Fruit fly (Drosophila melanogaster) whole organism, prepupa: Measurements from ENCODE around the gene Nup98-96.

Experiments
- Blimp-1 ChIP-seq: fragments of 200-800 bp; sonication (Bioruptor generic); optimal IDR thresholded peaks from 3 replicates; lab custom pipeline; 2017; ENCODE audit warnings: missing biosample characterization, missing genetic modification characterization, mild to moderate bottlenecking, moderate library complexity, missing genetic modification reagents
- CG10631 ChIP-seq: fragments of 200-800 bp; sonication (Bioruptor generic); optimal IDR thresholded peaks from 2 replicates; lab custom pipeline; 2016; ENCODE audit warnings: missing biosample characterization, missing genetic modification characterization
- CG10669 ChIP-seq: fragments of 200-800 bp; sonication (Bioruptor generic); optimal IDR thresholded peaks from 3 replicates; lab custom pipeline; 2018; ENCODE audit warnings: missing biosample characterization, mild to moderate bottlenecking, missing genetic modification characterization, moderate library complexity
- CG11294 ChIP-seq: fragments of 200-800 bp; sonication (Bioruptor generic); IDR thresholded peaks from 2 replicates; pipeline ENCODE4 v1.3.6; 2022; ENCODE audit warnings: missing biosample characterization, missing genetic modification characterization
- CG11762 ChIP-seq: fragments of 200-800 bp; sonication (Bioruptor generic); optimal IDR thresholded peaks from 3 replicates; lab custom pipeline; 2016; ENCODE audit warnings: missing biosample characterization, missing genetic modification characterization; ENCODE audit not compliant: insufficient read depth
- CG15336 ChIP-seq: fragments of 200-800 bp; sonication (Bioruptor generic); IDR thresholded peaks from 2 replicates; pipeline ENCODE4 v1.3.6; 2022; ENCODE audit warnings: missing biosample characterization, missing genetic modification characterization
- CG1621 ChIP-seq: fragments of 200-800 bp; sonication (Bioruptor generic); optimal IDR thresholded peaks from 3 replicates; lab custom pipeline; 2018; ENCODE audit warnings: missing biosample characterization, mild to moderate bottlenecking, missing genetic modification characterization
- CG31627 ChIP-seq: fragments of 200-800 bp; sonication (Bioruptor generic); optimal IDR thresholded peaks from 3 replicates; lab custom pipeline; 2016; ENCODE audit warnings: missing biosample characterization, missing genetic modification characterization
- CG32006 ChIP-seq: fragments of 200-800 bp; sonication (Bioruptor generic); optimal IDR thresholded peaks from 3 replicates; lab custom pipeline; 2017; ENCODE audit warnings: missing biosample characterization, mild to moderate bottlenecking, missing genetic modification characterization
- CG34406 ChIP-seq: fragments of 200-800 bp; sonication (Bioruptor generic); optimal IDR thresholded peaks from 3 replicates; lab custom pipeline; 2016; ENCODE audit warnings: missing biosample characterization, missing genetic modification characterization
- CG3919 ChIP-seq: fragments of 200-800 bp; sonication (Bioruptor generic); optimal IDR thresholded peaks from 3 replicates; lab custom pipeline; 2016; ENCODE audit warnings: missing biosample characterization, missing genetic modification characterization
- CG4318 ChIP-seq: fragments of 200-800 bp; sonication (Bioruptor generic); optimal IDR thresholded peaks from 3 replicates; lab custom pipeline; 2017; ENCODE audit warnings: missing biosample characterization, mild to moderate bottlenecking, missing genetic modification characterization
- CG6163 ChIP-seq: fragments of 200-800 bp; sonication (Bioruptor generic); IDR thresholded peaks from 3 replicates; pipeline ENCODE4 v1.3.6; 2022; ENCODE audit warnings: missing biosample characterization, missing genetic modification characterization
- CG6276 ChIP-seq: fragments of 200-800 bp; sonication (Bioruptor generic); optimal IDR thresholded peaks from 2 replicates; lab custom pipeline; 2017; ENCODE audit warnings: missing biosample characterization, mild to moderate bottlenecking, missing genetic modification characterization
- CG6792 ChIP-seq: fragments of 200-800 bp; sonication (Bioruptor generic); optimal IDR thresholded peaks from 3 replicates; lab custom pipeline; 2016; ENCODE audit warnings: missing biosample characterization, missing genetic modification characterization
- CG6854 ChIP-seq: fragments of 200-800 bp; sonication (Bioruptor generic); optimal IDR thresholded peaks from 2 replicates; lab custom pipeline; 2017; ENCODE audit warnings: missing biosample characterization, mild to moderate bottlenecking, missing genetic modification characterization
- CG7368 ChIP-seq: fragments of 200-800 bp; sonication (Bioruptor generic); optimal IDR thresholded peaks from 3 replicates; lab custom pipeline; 2016; ENCODE audit warnings: missing biosample characterization, missing genetic modification characterization
- CG8119 ChIP-seq: fragments of 200-800 bp; sonication (Bioruptor generic); IDR thresholded peaks from 3 replicates; pipeline ENCODE4 v1.3.6; 2022; ENCODE audit warnings: missing biosample characterization, missing genetic modification characterization
- CG8319 ChIP-seq: fragments of 200-800 bp; sonication (Bioruptor generic); optimal IDR thresholded peaks from 3 replicates; lab custom pipeline; 2016; ENCODE audit warnings: missing biosample characterization, missing genetic modification characterization
- CG8632 ChIP-seq: fragments of 200-800 bp; sonication (Bioruptor generic); optimal IDR thresholded peaks from 3 replicates; lab custom pipeline; 2016; ENCODE audit warnings: missing biosample characterization, missing genetic modification characterization
- CG9139 ChIP-seq: fragments of 200-800 bp; sonication (Bioruptor generic); optimal IDR thresholded peaks from 3 replicates; lab custom pipeline; 2017; ENCODE audit warnings: missing biosample characterization, mild to moderate bottlenecking, missing genetic modification characterization
- Eip75B ChIP-seq: fragments of 200-800 bp; sonication (Bioruptor generic); optimal IDR thresholded peaks from 3 replicates; lab custom pipeline; 2016; ENCODE audit warnings: missing biosample characterization, missing genetic modification characterization
- Eip78C ChIP-seq: fragments of 200-800 bp; sonication (Bioruptor generic); peaks from one replicate; lab custom pipeline; 2016; ENCODE audit warnings: missing biosample characterization, missing genetic modification characterization
- Eip93F ChIP-seq: fragments of 200-800 bp; sonication (Bioruptor generic); optimal IDR thresholded peaks from 2 replicates; lab custom pipeline; 2016; ENCODE audit warnings: missing biosample characterization, mild to moderate bottlenecking, missing genetic modification characterization
- Ets21C ChIP-seq: fragments of 200-800 bp; sonication (Bioruptor generic); optimal IDR thresholded peaks from 3 replicates; lab custom pipeline; 2016; ENCODE audit warnings: missing biosample characterization, missing genetic modification characterization
- Ets96B ChIP-seq: fragments of 200-800 bp; optimal IDR thresholded peaks from 2 replicates; lab custom pipeline; 2019; ENCODE audit warnings: missing biosample characterization, mild to moderate bottlenecking, missing genetic modification characterization, moderate library complexity
- Hr38 ChIP-seq: sonication (Bioruptor generic); optimal IDR thresholded peaks from 2 replicates; lab custom pipeline; 2016; ENCODE audit warnings: missing biosample characterization, missing genetic modification characterization
- Hr39 ChIP-seq: fragments of 200-800 bp; sonication (Bioruptor generic); optimal IDR thresholded peaks from 2 replicates; lab custom pipeline; 2016; ENCODE audit warnings: missing biosample characterization, missing genetic modification characterization
- Hr4 ChIP-seq: fragments of 200-800 bp; sonication (Bioruptor generic); optimal IDR thresholded peaks from 3 replicates; lab custom pipeline; 2016; ENCODE audit warnings: missing biosample characterization, missing genetic modification characterization
- Lpt ChIP-seq: fragments of 200-800 bp; sonication (Bioruptor generic); optimal IDR thresholded peaks from 3 replicates; lab custom pipeline; 2016; ENCODE audit warnings: missing biosample characterization, missing genetic modification characterization
- Met ChIP-seq: fragments of 200-800 bp; sonication (Bioruptor generic); optimal IDR thresholded peaks from 3 replicates; lab custom pipeline; 2016; ENCODE audit warnings: missing biosample characterization, missing genetic modification characterization
- OdsH ChIP-seq: fragments of 200-800 bp; sonication (Bioruptor generic); optimal IDR thresholded peaks from 3 replicates; lab custom pipeline; 2016; ENCODE audit warnings: missing biosample characterization, missing genetic modification characterization
- Smox ChIP-seq: fragments of 200-800 bp; sonication (Bioruptor generic); optimal IDR thresholded peaks from 3 replicates; lab custom pipeline; 2016; ENCODE audit warnings: missing biosample characterization, missing genetic modification characterization
- Sox102F ChIP-seq: fragments of 200-800 bp; sonication (Bioruptor generic); optimal IDR thresholded peaks from 2 replicates; lab custom pipeline; 2016; ENCODE audit warnings: missing biosample characterization, mild to moderate bottlenecking, missing genetic modification characterization
- Sox14 ChIP-seq: fragments of 200-800 bp; sonication (Bioruptor generic); optimal IDR thresholded peaks from 3 replicates; lab custom pipeline; 2016; ENCODE audit warnings: missing biosample characterization, missing genetic modification characterization
- Sox15 ChIP-seq: fragments of 200-800 bp; sonication (Bioruptor generic); optimal IDR thresholded peaks from 3 replicates; lab custom pipeline; 2016; ENCODE audit warnings: missing biosample characterization, missing genetic modification characterization
- achi ChIP-seq: fragments of 200-800 bp; sonication (Bioruptor generic); optimal IDR thresholded peaks from 3 replicates; lab custom pipeline; 2016; ENCODE audit warnings: missing biosample characterization, missing genetic modification characterization
- acj6 ChIP-seq: fragments of 200-800 bp; sonication (Bioruptor generic); optimal IDR thresholded peaks from 3 replicates; lab custom pipeline; 2016; ENCODE audit warnings: missing biosample characterization, missing genetic modification characterization
- cyc ChIP-seq: fragments of 200-800 bp; sonication (Bioruptor generic); optimal IDR thresholded peaks from 3 replicates; lab custom pipeline; 2016; ENCODE audit warnings: missing biosample characterization, missing genetic modification characterization
- dac ChIP-seq: fragments of 200-800 bp; sonication (Bioruptor generic); optimal IDR thresholded peaks from 2 replicates; lab custom pipeline; 2017; ENCODE audit warnings: missing biosample characterization, mild to moderate bottlenecking, missing genetic modification characterization
- dsx ChIP-seq: fragments of 200-800 bp; optimal IDR thresholded peaks from 3 replicates; lab custom pipeline; 2019; ENCODE audit warnings: missing biosample characterization, mild to moderate bottlenecking, missing genetic modification characterization, moderate library complexity; ENCODE audit not compliant: poor library complexity, severe bottlenecking
- esn ChIP-seq: fragments of 200-800 bp; sonication (Bioruptor generic); optimal IDR thresholded peaks from 2 replicates; lab custom pipeline; 2016; ENCODE audit warnings: missing biosample characterization, mild to moderate bottlenecking, missing genetic modification characterization, moderate library complexity
- fd59A ChIP-seq: fragments of 200-800 bp; sonication (Bioruptor generic); optimal IDR thresholded peaks from 2 replicates; lab custom pipeline; 2017; ENCODE audit warnings: missing biosample characterization, mild to moderate bottlenecking, missing genetic modification characterization, missing genetic modification reagents
- fkh ChIP-seq: fragments of 200-800 bp; sonication (Bioruptor generic); optimal IDR thresholded peaks from 3 replicates; lab custom pipeline; 2017; ENCODE audit warnings: missing biosample characterization, mild to moderate bottlenecking, missing genetic modification characterization, moderate library complexity
- lz ChIP-seq: fragments of 200-800 bp; sonication (Bioruptor generic); optimal IDR thresholded peaks from 3 replicates; lab custom pipeline; 2016; ENCODE audit warnings: missing biosample characterization, missing genetic modification characterization
- net ChIP-seq: fragments of 200-800 bp; sonication (Bioruptor generic); optimal IDR thresholded peaks from 3 replicates; lab custom pipeline; 2016; ENCODE audit warnings: missing biosample characterization, missing genetic modification characterization
- pdm3 ChIP-seq: fragments of 200-800 bp; sonication (Bioruptor generic); optimal IDR thresholded peaks from 3 replicates; lab custom pipeline; 2016; ENCODE audit warnings: missing biosample characterization, missing genetic modification characterization
- salr ChIP-seq, 2 experiments: fragments of 200-800 bp; sonication (Bioruptor generic); optimal IDR thresholded peaks; 3 replicates each; lab custom pipeline; 2016 to 2018; ENCODE audit warnings: missing biosample characterization in 2 of 2, missing genetic modification characterization in 2 of 2, mild to moderate bottlenecking in 1 of 2
- spab ChIP-seq: fragments of 200-800 bp; sonication (Bioruptor generic); optimal IDR thresholded peaks from 2 replicates; lab custom pipeline; 2017; ENCODE audit warnings: missing biosample characterization, mild to moderate bottlenecking, missing genetic modification characterization, missing genetic modification reagents
- topi ChIP-seq: fragments of 200-800 bp; sonication (Bioruptor generic); optimal IDR thresholded peaks from 3 replicates; lab custom pipeline; 2016; ENCODE audit warnings: missing biosample characterization, missing genetic modification characterization
- vri ChIP-seq: fragments of 200-800 bp; sonication (Bioruptor generic); optimal IDR thresholded peaks from 3 replicates; lab custom pipeline; 2016; ENCODE audit warnings: missing biosample characterization, mild to moderate bottlenecking, missing genetic modification characterization

Gene Nup98-96

dm6 chr3R:23757912-23758607 is 23.4 kb downstream of the Nup98-96 start, which contains the start of the genes PTPMT1 and Hrd3:
Gene PTPMT1 (plus strand): TSS chr3R:23758339.
Gene Hrd3 (minus strand): TSS chr3R:23758557.
- peak; percentile 68 for TF ChIP-seq Hr38
- TF ChIP-seq spab, result peak; percentile 99
- TF ChIP-seq dac (GFP tag; lab: Kevin White, UChicago), result peak; percentile 99
- peak; percentile 99 for TF ChIP-seq Hr4
- peak; percentile 96 for TF ChIP-seq CG9139
- TF ChIP-seq Eip75B (GFP tag; lab: Kevin White, UChicago), result peak; percentile 99
- peak; percentile 99 for TF ChIP-seq CG3919 (GFP tag; lab: Kevin White, UChicago)
- TF ChIP-seq CG6163 (GFP tag; lab: Robert Waterston, UW), result peak; percentile 93
- TF ChIP-seq CG1621 (tag; lab: Kevin White, UChicago), result peak; percentile 94
- TF ChIP-seq CG8632, result peak; percentile 99
- peak; percentile 98 for TF ChIP-seq achi (GFP tag; lab: Kevin White, UChicago)
- TF ChIP-seq CG15336 (GFP tag; lab: Robert Waterston, UW), result peak; percentile 97
- peak; percentile 98 for TF ChIP-seq CG8319
- peak; percentile 99 for TF ChIP-seq fd59A (GFP tag; lab: Kevin White, UChicago)
- peak; percentile 94 for TF ChIP-seq Eip93F (GFP tag; lab: Kevin White, UChicago)
- peak; percentile 100 for TF ChIP-seq CG32006 (GFP tag; lab: Kevin White, UChicago)
- TF ChIP-seq CG11762 (GFP tag; lab: Kevin White, UChicago), result peak; percentile 99
- TF ChIP-seq Lpt (GFP tag; lab: Kevin White, UChicago), result peak; percentile 98
- TF ChIP-seq salr (GFP tag; optimal IDR thresholded peaks at IDR 0.05; lab: Kevin White, UChicago), result peak; percentile 95 to 100
- TF ChIP-seq CG11294 (GFP tag; lab: Robert Waterston, UW), result peak; percentile 95
- TF ChIP-seq topi, result peak; percentile 99
- peak; percentile 96 for TF ChIP-seq dsx (GFP tag; lab: Kevin White, UChicago)
- TF ChIP-seq Eip78C (GFP tag; lab: Kevin White, UChicago), result peak; percentile 100
- peak; percentile 99 for TF ChIP-seq acj6
- TF ChIP-seq CG6854 (GFP tag; lab: Kevin White, UChicago), result peak; percentile 97
- peak; percentile 98 for TF ChIP-seq Ets96B
- TF ChIP-seq Sox102F (GFP tag; lab: Kevin White, UChicago), result peak; percentile 99
- TF ChIP-seq lz, result peak; percentile 99
- peak; percentile 99 for TF ChIP-seq CG6276 (GFP tag; lab: Kevin White, UChicago)
- peak; percentile 99 for TF ChIP-seq OdsH (GFP tag; lab: Kevin White, UChicago)
- TF ChIP-seq Hr39 (GFP tag; lab: Kevin White, UChicago), result peak; percentile 98
- peak; percentile 92 for TF ChIP-seq fkh (GFP tag; lab: Kevin White, UChicago)
- TF ChIP-seq esn (GFP tag; lab: Kevin White, UChicago), result peak; percentile 100
- TF ChIP-seq Smox (GFP tag; lab: Kevin White, UChicago), result peak; percentile 99
- TF ChIP-seq CG34406 (GFP tag; lab: Kevin White, UChicago), result peak; percentile 99
- peak; percentile 99 for TF ChIP-seq net (GFP tag; lab: Kevin White, UChicago)
- TF ChIP-seq Sox15 (GFP tag; lab: Kevin White, UChicago), result peak; percentile 99
- TF ChIP-seq Sox14 (GFP tag; lab: Kevin White, UChicago), result peak; percentile 99
- TF ChIP-seq vri (GFP tag; lab: Kevin White, UChicago), result peak; percentile 97
- TF ChIP-seq Blimp-1 (GFP tag; lab: Kevin White, UChicago), result peak; percentile 94
- TF ChIP-seq Met (GFP tag; lab: Kevin White, UChicago), result peak; percentile 99
- peak; percentile 99 for TF ChIP-seq CG4318 (GFP tag; lab: Kevin White, UChicago)
- peak; percentile 99 for TF ChIP-seq CG10631 (GFP tag; lab: Kevin White, UChicago)
- TF ChIP-seq CG10669, result peak; percentile 99
- peak; percentile 99 for TF ChIP-seq cyc (GFP tag; lab: Kevin White, UChicago)
- TF ChIP-seq Ets21C (GFP tag; lab: Kevin White, UChicago), result peak; percentile 98
- TF ChIP-seq CG7368, result peak; percentile 97
- peak; percentile 98 for TF ChIP-seq CG6792 (GFP tag; lab: Kevin White, UChicago)
- TF ChIP-seq CG31627 (GFP tag; lab: Kevin White, UChicago), result peak; percentile 99
- peak; percentile 97 for TF ChIP-seq CG8119 (GFP tag; lab: Robert Waterston, UW)
- peak; percentile 99 for TF ChIP-seq pdm3 (GFP tag; lab: Kevin White, UChicago)
